Fruit fly (Drosophila melanogaster) ovary, adult (tissue): Measurements from ENCODE around the gene Tfb5.
A peak's percentile ranks its signal among the peaks of the same experiment; 100 is the strongest.

Experiments
- CG17801 ChIP-seq: fragments of 200-800 bp; optimal IDR thresholded peaks from 2 replicates; lab custom pipeline; 2019; ENCODE audit warnings: missing biosample characterization, mild to moderate bottlenecking, missing genetic modification characterization, moderate library complexity; ENCODE audit not compliant: partially characterized antibody

Tfb5 gene

DNA sequence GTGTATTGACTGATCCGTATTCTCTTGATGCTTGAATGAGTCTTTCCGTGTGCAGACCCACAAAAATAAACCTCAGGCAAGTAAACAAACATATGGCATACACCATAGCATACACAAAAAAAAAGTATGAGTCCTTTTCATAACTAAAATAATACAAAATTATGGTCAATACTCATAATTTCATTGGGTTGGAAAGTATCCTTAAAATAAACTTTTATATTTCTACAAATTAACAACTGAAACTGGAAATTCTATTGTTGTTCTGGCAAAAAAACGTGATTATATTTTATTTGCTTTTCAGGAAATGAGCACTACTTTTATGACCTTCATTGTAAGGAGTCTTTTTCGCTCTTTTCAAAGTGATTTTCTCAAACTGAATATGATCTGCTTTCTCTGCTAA lies 31.4 kb upstream of the Tfb5 start:
- no peak for TF ChIP-seq CG17801 (GFP tag; lab: Kevin White, UChicago)

DNA sequence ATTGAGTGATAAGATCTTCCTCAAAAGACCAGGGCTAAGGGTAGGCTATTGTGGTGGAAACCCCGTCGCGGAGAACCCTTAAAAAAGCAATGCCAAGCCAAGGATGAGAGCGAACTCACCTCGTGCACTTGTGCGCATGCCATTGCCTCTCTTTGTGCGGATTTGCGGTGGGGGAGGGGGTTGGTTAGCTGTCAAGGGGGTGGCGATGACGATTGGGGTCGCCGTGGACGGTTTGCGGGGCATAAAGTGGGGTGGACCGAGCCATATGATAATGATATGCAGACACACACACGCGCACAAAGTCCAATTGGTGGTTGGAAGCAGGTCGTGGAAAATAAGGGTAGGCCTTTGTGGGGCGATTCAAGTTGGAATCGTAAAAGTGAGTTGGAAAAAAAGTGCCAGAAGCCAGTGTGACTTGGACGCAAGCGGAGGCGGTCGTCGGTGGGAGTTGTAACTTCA lies 26.8 kb upstream of the Tfb5 start, which contains the start of the genes CG14042 and SP555:
Gene CG14042, plus strand, starts transcription at position 308 of the 459 bp plus-strand sequence.
Gene SP555, plus strand, starts transcription at position 308 of the 459 bp plus-strand sequence.
- no peak for TF ChIP-seq CG17801 (GFP tag; lab: Kevin White, UChicago)

DNA sequence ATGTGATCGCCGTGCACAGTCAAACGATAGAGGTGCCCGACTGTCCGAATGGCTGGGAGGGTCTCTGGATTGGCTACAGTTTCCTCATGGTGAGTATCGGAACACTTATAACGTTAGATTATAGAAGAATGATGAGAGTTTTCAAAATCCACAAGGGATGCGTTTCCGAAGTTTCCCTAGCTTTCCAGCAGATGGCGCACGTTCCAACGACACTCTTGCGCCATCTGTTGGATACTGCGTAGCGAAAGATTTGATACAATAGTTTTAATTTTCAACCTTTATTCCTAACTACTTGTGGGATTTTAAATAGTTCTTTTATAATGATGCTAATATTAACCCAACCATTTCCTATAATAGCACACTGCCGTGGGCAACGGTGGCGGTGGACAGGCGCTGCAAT lies 25.5 kb upstream of the Tfb5 start:
- TF ChIP-seq CG17801 (GFP tag; lab: Kevin White, UChicago): no peak

DNA sequence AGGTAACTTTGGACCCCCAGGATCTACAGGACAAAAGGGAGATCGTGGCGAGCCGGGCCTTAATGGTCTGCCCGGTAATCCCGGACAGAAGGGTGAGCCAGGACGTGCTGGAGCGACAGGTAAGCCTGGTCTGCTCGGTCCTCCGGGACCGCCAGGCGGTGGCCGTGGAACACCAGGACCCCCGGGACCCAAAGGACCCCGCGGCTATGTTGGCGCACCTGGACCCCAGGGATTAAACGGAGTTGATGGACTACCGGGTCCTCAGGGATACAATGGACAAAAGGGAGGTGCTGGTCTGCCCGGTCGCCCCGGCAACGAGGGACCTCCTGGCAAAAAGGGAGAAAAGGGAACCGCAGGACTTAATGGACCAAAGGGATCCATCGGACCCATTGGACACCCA lies 21.3 kb upstream of the Tfb5 start:
- TF ChIP-seq CG17801 (GFP tag; lab: Kevin White, UChicago): no peak

DNA sequence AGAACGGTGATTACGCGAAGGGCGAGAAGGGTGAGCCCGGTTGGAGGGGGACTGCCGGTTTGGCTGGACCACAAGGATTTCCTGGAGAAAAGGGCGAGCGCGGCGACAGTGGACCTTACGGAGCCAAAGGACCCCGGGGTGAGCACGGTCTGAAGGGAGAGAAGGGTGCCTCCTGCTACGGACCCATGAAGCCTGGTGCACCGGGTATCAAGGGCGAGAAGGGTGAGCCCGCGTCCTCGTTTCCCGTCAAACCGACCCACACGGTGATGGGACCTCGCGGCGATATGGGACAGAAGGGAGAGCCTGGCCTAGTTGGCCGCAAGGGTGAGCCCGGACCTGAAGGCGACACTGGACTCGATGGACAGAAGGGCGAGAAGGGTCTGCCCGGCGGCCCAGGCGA lies 20.8 kb upstream of the Tfb5 start:
- TF ChIP-seq CG17801 (GFP tag; lab: Kevin White, UChicago): no peak

DNA sequence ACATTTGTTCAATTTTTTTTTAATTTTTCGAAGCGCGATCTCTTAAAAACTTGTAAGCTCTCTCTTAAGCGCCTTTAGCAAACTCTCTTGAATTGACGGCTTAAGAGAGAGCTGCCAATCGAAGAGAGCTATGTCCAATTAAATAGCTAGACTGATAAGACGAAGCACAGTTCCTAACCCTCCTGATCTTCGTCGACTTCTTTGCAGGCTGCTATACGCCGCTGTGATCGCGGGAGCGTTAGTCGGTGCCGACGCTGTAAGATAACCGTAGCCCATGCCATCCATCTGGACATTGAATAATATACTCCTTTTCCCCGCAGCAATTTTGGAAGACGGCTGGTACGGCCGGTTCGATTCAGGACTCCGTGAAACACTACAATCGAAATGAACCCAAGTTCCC lies 19.9 kb upstream of the Tfb5 start:
- no peak for TF ChIP-seq CG17801 (GFP tag; lab: Kevin White, UChicago)

DNA sequence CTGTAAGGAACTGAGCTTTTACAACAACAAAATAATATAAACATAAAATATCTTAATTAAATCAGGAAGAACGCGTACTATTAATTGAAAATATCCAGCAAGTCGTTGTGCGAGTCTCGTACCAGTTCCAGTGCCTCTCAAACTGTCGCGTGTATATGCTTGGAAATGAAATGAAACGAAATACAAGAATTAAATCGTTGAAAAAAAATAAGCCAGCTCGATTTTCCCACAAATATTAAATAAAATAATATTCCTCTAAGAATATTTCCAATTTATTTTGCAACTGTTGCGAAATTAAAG lies 19.1 kb upstream of the Tfb5 start:
- TF ChIP-seq CG17801 (GFP tag; lab: Kevin White, UChicago): no peak

DNA sequence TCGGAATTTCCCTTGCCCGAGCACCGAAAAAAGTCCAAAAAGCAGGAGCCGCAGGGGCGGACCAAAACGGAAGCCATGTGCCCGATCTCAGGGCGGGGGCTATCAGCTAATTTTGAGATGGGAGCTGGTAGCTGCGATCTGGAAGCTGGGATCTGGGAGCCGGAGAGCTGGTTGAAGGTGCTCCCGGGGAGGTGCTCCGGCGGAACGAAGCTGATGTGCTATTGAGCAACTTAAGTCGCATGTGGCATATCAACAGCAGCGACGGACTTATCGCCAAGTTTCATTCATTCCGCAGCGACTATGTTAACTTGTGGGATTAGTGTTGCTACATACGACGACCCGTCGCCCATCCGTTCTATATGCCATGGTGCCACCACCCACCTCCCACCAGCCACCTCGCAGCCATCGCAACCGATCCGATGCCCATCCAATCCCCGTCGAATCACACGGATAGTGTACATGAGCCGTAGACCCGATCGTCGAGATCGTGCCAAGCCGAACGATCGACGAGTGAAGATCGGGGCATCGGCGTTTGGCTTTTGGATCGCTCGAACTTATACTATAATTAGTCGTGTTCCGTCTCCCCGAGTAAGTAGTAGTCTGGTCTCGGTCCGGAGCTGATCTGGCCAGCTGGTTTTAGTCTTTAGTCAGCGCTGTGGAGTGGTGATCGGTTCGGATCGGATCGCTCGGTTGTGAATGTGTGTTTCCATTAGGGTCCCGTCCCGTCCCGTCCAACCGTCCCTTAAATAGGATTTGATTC lies 18.6 kb upstream of the Tfb5 start, which contains the start of gene Col4a1:
Gene Col4a1, plus strand, starts transcription at position 561 of the 760 bp plus-strand sequence.
- TF ChIP-seq CG17801 (GFP tag; lab: Kevin White, UChicago): no peak

DNA sequence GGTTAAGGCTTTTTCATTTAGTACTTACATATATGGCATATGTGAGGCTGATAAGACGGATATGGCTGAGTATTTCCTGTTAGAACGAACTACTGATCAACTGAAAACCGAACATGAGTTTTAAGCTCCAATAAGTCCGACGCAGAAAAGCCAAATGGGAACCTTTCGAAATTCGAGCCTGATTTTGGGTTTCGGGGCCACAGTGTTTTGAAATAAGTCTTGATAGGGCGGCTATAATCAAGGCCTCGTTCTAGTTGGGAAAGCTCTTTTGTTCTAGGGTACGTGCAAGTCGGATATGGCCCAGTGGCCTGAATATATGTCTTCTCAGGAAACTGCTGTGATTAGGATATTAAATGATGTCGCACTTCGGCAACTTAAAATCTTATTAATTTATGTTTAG lies 17.5 kb upstream of the Tfb5 start, which contains the start of gene vkg:
Gene vkg, minus strand, starts transcription at position 101 of the 400 bp plus-strand sequence.
- no peak for TF ChIP-seq CG17801 (GFP tag; lab: Kevin White, UChicago)

DNA sequence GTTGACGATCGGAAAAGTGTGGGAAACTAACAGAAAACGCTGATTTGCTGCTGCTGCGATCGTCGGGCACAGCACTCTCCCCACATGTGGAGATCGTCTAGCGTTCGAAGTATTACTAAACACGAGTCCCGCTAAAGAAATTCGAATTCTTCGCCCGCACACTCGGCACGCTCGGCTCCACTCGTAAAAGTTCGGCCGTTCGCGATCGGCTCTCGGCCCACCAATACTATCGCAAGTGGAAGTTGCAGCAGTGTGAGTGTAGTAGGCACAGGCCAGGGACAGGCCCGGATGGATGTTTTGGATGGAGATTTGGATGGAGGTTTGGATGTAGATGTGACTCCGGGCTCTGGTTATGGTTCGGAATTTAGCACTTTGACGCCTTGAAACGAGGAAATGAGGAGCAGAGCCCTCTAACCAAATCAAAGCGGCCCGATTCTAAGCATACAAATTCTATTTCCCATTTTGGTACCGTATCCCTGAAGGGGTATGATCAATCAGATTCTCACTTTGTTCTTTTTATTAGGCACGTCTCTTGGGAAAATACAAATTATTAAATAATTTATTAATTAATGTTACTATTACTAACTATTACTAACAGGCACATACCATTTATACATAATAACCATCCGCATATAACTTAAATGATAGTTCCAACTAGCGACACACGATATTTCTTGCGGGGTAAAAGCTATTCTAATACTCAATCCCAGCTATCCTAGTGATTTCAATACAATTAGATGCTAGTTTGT lies 16.9 kb upstream of the Tfb5 start:
- no peak for TF ChIP-seq CG17801 (GFP tag; lab: Kevin White, UChicago)

DNA sequence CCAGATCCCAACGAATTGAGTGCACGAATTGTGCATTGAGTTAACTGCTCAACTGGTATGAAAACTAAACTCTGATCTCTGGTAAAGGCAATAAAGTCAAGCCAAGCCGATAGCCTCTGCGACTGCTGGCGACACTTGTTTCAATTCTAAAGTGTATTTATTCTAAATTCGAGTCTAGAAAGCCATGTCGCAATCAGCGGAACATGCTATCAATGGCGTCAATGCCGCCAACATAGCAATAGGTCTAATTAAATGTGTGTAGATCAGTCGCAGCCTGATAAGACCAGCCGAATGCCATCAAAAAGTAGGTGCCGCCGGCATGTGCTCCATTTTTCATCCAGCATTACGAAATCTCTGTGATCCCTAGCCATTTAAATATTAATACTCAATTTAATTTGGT lies 14.9 kb upstream of the Tfb5 start:
- TF ChIP-seq CG17801 (GFP tag; lab: Kevin White, UChicago): no peak

DNA sequence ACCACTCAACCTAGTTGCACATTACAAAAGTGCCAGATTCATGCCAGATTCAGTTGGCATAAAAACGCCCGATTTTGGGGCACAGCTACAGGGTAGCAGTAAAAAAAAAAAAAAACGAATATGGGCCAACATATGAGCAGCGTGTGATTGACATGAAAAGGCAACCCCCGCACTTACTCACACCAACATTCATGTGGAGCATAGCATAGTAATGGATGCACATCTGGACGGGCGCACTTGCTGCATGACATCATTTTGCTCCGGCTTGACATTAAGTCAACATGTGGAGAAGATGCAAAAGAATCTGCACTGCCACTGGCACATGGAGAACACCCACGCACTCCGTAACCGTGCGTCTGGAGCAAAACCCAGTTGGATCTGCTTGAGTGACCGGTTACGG lies 12.0 kb upstream of the Tfb5 start:
- TF ChIP-seq CG17801 (GFP tag; lab: Kevin White, UChicago): no peak

DNA sequence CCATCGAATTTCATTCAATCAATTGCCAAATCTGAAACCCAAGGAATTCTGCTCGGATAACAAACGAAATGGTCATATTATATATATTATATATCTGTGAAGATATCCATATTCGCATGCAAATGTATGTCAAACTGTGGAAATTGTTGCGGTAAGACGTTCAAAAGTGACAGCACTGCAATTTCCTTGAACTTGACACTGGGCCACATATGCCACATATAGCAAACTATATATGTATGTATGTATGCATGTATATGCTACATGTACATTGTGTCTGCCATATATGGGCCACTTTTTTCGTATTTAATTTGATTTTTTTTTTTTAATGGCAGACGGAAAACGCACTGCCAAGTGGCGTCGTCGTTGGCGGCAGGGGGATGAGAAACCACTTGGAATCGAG lies 9.8 kb upstream of the Tfb5 start:
- no peak for TF ChIP-seq CG17801 (GFP tag; lab: Kevin White, UChicago)

DNA sequence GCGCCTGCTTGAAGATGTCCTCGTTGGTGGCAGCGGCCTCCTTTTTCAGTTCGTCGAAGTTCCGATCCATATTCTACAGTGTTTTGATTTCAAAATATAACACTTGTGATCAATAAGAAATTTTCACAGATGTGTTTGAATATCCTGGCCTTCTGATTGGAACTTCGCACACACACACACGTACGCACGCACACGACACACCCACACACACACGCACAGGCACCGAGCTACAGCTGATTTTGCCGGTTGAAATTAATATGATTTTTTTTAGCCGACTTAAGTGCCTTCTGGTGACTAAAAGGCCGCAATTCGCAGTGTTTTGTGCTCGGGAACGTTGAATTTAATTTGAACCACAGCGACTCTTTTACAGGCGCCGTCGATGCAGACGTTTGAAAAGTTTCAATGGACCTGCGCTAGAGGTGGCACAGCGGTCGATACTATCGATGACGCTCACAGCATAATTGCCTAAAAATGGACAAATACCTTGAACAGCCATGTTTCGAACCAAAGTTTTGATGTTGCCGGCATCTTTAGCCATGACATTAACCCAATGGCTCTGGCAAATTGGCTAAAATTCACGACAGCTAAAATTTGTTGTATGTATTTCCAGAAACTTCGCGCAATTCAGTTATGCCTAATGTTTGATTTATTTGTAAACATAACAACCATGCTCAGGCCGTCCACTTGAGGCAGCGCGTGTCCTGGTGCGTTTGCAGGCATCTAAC lies 1.2 kb downstream of the Tfb5 start, which contains the start of gene Rtnl1:
Gene Rtnl1, minus strand, starts transcription at position 415 of the 725 bp plus-strand sequence.
- peak; percentile 42 for TF ChIP-seq CG17801 (GFP tag; lab: Kevin White, UChicago)

DNA sequence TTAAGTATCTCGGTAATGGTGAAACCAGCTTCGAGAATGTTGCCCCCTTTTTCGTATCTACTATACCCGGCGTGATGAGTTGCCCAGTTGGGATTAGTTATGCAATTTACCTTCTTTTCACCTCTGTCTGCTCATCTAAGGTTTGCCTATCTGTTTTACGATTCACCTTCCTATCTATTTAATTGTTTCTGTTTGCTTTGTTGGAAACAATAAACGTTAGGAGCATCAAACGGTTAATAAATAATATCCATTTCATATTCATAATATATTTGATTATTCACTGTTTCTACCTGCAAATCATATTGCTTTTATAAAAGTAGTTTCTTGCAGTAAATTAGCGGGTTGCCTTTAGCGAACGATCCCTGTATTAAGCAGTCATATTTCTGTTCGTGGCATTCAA lies 3.4 kb downstream of the Tfb5 start:
- peak; percentile 52 for TF ChIP-seq CG17801 (GFP tag; lab: Kevin White, UChicago)
